Worm (Caenorhabditis elegans) whole organism, young adult: ENCODE data around the gene M195.2.

Experiments
- C17E4.6 ChIP-seq: fragments of 200-800 bp; sonication (Bioruptor generic); IDR thresholded peaks from 2 replicates; pipeline ENCODE4 v1.3.6; 2022; ENCODE audit warnings: missing genetic modification reagents, missing genetic modification characterization, missing compliant biosample characterization
- hlh-26 ChIP-seq: fragments of 200-800 bp; sonication (Bioruptor generic); conservative IDR thresholded peaks from 2 replicates; pipeline ENCODE4 v1.3.6; 2022; ENCODE audit warnings: missing genetic modification reagents, missing genetic modification characterization, missing compliant biosample characterization
- nhr-80 ChIP-seq: sonication (generic microtip); optimal IDR thresholded peaks from 2 replicates; lab custom pipeline; 2016; ENCODE audit warnings: missing genetic modification characterization, missing compliant biosample characterization

The M195.2 gene

DNA sequence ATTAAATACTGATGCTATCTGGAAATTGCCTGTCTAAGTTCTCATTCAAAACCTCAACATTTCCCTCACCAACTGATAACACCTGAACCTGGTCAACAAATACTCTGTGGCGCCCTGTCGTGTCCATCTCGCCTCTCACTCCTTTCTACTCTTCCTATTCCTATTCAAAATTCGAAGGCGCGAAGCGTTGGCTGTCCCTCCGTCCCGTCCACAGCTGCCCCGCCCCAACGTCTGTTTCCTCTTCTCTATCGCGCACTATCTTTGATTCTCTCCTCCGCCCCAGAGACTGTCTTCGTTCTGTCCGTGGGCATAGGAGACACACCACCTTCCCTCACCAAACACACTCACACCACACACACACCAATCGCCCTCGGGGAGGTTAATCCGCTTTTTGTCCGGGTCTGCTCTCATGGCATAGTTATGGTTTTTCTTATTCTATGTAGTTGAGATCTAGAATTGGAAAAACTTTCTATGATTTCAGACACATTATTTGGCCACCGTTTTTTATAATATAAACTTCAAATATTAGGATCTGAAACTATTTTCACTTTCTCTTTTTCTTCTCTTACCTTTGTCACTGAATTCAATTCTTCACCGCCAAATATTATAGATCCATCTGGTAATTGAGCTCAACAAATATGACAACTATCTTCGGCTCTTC, 51.6 kb downstream of the M195.2 start, which contains the start of gene efl-3:
Gene efl-3, plus strand, starts transcription at position 611 of the 661 bp plus-strand sequence.
- TF ChIP-seq C17E4.6 (GFP tag; lab: Robert Waterston, UW): no peak
- peak; percentile 74 for TF ChIP-seq nhr-80 (tag; lab: Kevin White, UChicago)
- TF ChIP-seq hlh-26 (GFP tag; lab: Robert Waterston, UW): no peak
